Fruit fly (Drosophila melanogaster) whole organism, embryonic: ENCODE measurements around the gene Pgls.
A peak's percentile ranks its signal among the peaks of the same experiment; 100 is the strongest.

Source experiments
- BEAF-32 ChIP-seq: fragments of 200-800 bp; sonication (Bioruptor generic); optimal IDR thresholded peaks from 3 replicates; lab custom pipeline; 2017; ENCODE audit warnings: missing biosample characterization, missing genetic modification characterization, mild to moderate bottlenecking, moderate library complexity, missing genetic modification reagents
- Bgb ChIP-seq: fragments of 200-800 bp; sonication (Bioruptor generic); IDR thresholded peaks from 2 replicates; pipeline ENCODE4 v1.3.6; 2022; ENCODE audit warnings: missing biosample characterization, missing genetic modification characterization; ENCODE audit not compliant: partially characterized antibody
- Blimp-1 ChIP-seq: fragments of 200-800 bp; sonication (Bioruptor generic); optimal IDR thresholded peaks from 3 replicates; lab custom pipeline; 2018; ENCODE audit warnings: missing biosample characterization, missing genetic modification characterization, mild to moderate bottlenecking, moderate library complexity, missing genetic modification reagents
- CG10267 ChIP-seq: fragments of 200-800 bp; sonication (Bioruptor generic); optimal IDR thresholded peaks from 2 replicates; lab custom pipeline; 2018; ENCODE audit warnings: missing biosample characterization, mild to moderate bottlenecking, missing genetic modification characterization, moderate library complexity
- CG12391 ChIP-seq: fragments of 200-800 bp; sonication (Bioruptor generic); optimal IDR thresholded peaks from 3 replicates; lab custom pipeline; 2018; ENCODE audit warnings: missing biosample characterization, mild to moderate bottlenecking, missing genetic modification characterization, moderate library complexity
- CG13775 ChIP-seq: fragments of 200-800 bp; sonication (Bioruptor generic); optimal IDR thresholded peaks from 3 replicates; lab custom pipeline; 2017; ENCODE audit warnings: missing biosample characterization, mild to moderate bottlenecking, missing genetic modification characterization
- CG14667 ChIP-seq: fragments of 200-800 bp; sonication (Bioruptor generic); IDR thresholded peaks from 2 replicates; pipeline ENCODE4 v1.3.6; 2022; ENCODE audit warnings: missing biosample characterization, missing genetic modification characterization
- CG15514 ChIP-seq: fragments of 200-800 bp; sonication (Bioruptor generic); optimal IDR thresholded peaks from 3 replicates; lab custom pipeline; 2017; ENCODE audit warnings: missing biosample characterization, missing genetic modification characterization, mild to moderate bottlenecking, moderate library complexity, missing genetic modification reagents
- CG16813 ChIP-seq: fragments of 200-800 bp; sonication (Bioruptor generic); IDR thresholded peaks from 3 replicates; pipeline ENCODE4 v1.3.6; 2022; ENCODE audit warnings: missing biosample characterization, missing genetic modification characterization; ENCODE audit not compliant: partially characterized antibody
- CG17186 ChIP-seq: fragments of 200-800 bp; sonication (Bioruptor generic); optimal IDR thresholded peaks from 3 replicates; lab custom pipeline; 2017; ENCODE audit warnings: missing biosample characterization, missing genetic modification reagents, missing genetic modification characterization
- CG17829 ChIP-seq: fragments of 200-800 bp; optimal IDR thresholded peaks from 2 replicates; lab custom pipeline; 2019; ENCODE audit warnings: missing biosample characterization, mild to moderate bottlenecking, missing genetic modification characterization, moderate library complexity
- CG30020 ChIP-seq: fragments of 200-800 bp; optimal IDR thresholded peaks from 2 replicates; lab custom pipeline; 2019; ENCODE audit warnings: missing biosample characterization, mild to moderate bottlenecking, missing genetic modification characterization, moderate library complexity
- CG32532 ChIP-seq: fragments of 200-800 bp; sonication (Bioruptor generic); IDR thresholded peaks from 2 replicates; pipeline ENCODE4 v1.3.6; 2022; ENCODE audit warnings: missing biosample characterization, missing genetic modification characterization
- CG3726 ChIP-seq: fragments of 200-800 bp; sonication (Bioruptor generic); IDR thresholded peaks from 3 replicates; pipeline ENCODE4, ENCODE4 v1.3.6; 2022; ENCODE audit warnings: missing biosample characterization, missing genetic modification characterization
- CG42726 ChIP-seq: fragments of 200-800 bp; sonication (Bioruptor generic); IDR thresholded peaks from 2 replicates; pipeline ENCODE4 v1.3.6; 2022; ENCODE audit warnings: missing biosample characterization, missing genetic modification characterization; ENCODE audit not compliant: partially characterized antibody
- CG6791 ChIP-seq: fragments of 200-800 bp; sonication (Bioruptor generic); IDR thresholded peaks from 3 replicates; pipeline ENCODE4 v1.3.6; 2022; ENCODE audit warnings: missing biosample characterization, missing genetic modification characterization; ENCODE audit not compliant: partially characterized antibody
- CG7786 ChIP-seq: fragments of 200-800 bp; sonication (Bioruptor generic); optimal IDR thresholded peaks from 2 replicates; lab custom pipeline; 2016; ENCODE audit warnings: missing biosample characterization, missing genetic modification characterization
- CG7963 ChIP-seq: fragments of 200-800 bp; sonication (Bioruptor generic); IDR thresholded peaks from 3 replicates; pipeline ENCODE4 v1.3.6; 2022; ENCODE audit warnings: missing biosample characterization, missing genetic modification characterization; ENCODE audit not compliant: partially characterized antibody
- CG8290 ChIP-seq, 3 experiments: fragments of 200-800 bp; sonication (Bioruptor generic); optimal IDR thresholded peaks; 2 replicates each; lab custom pipeline; 2016 to 2019; ENCODE audit warnings: missing biosample characterization in 3 of 3, missing genetic modification characterization in 3 of 3, mild to moderate bottlenecking in 2 of 3, moderate library complexity in 1 of 3
- CG8924 ChIP-seq: fragments of 200-800 bp; optimal IDR thresholded peaks from 3 replicates; lab custom pipeline; 2019; ENCODE audit warnings: missing biosample characterization, mild to moderate bottlenecking, missing genetic modification characterization, moderate library complexity
- CG8944 ChIP-seq: fragments of 200-800 bp; sonication (Bioruptor generic); optimal IDR thresholded peaks from 3 replicates; lab custom pipeline; 2016; ENCODE audit warnings: missing biosample characterization, missing genetic modification characterization
- CG9817 ChIP-seq: fragments of 200-800 bp; sonication (Bioruptor generic); optimal IDR thresholded peaks from 2 replicates; lab custom pipeline; 2018; ENCODE audit warnings: missing biosample characterization, mild to moderate bottlenecking, missing genetic modification characterization, moderate library complexity
- Doc3 ChIP-seq: fragments of 200-800 bp; sonication (Bioruptor generic); IDR thresholded peaks from 3 replicates; pipeline ENCODE4 v1.3.6; 2022; ENCODE audit warnings: missing biosample characterization, missing genetic modification characterization; ENCODE audit not compliant: partially characterized antibody
- Dref ChIP-seq: fragments of 200-800 bp; sonication (Bioruptor generic); IDR thresholded peaks from 2 replicates; pipeline ENCODE4 v1.3.6; 2022; ENCODE audit warnings: missing biosample characterization, missing genetic modification characterization
- Ets97D ChIP-seq: fragments of 200-800 bp; sonication (Bioruptor generic); optimal IDR thresholded peaks from 3 replicates; lab custom pipeline; 2016; ENCODE audit warnings: missing biosample characterization, missing genetic modification characterization
- Fer2 ChIP-seq: fragments of 200-800 bp; sonication (Bioruptor generic); optimal IDR thresholded peaks from 2 replicates; lab custom pipeline; 2018; ENCODE audit warnings: missing biosample characterization, mild to moderate bottlenecking, missing genetic modification characterization, moderate library complexity
- HLH3B ChIP-seq: fragments of 200-800 bp; sonication (Bioruptor generic); IDR thresholded peaks from 2 replicates; pipeline ENCODE4 v1.3.6; 2022; ENCODE audit warnings: missing biosample characterization, missing genetic modification characterization
- HLH4C ChIP-seq: fragments of 200-800 bp; sonication (Bioruptor generic); IDR thresholded peaks from 3 replicates; pipeline ENCODE4 v1.3.6; 2022; ENCODE audit warnings: missing biosample characterization, missing genetic modification characterization; ENCODE audit not compliant: partially characterized antibody
- HLHmδ ChIP-seq: fragments of 200-800 bp; sonication (Bioruptor generic); optimal IDR thresholded peaks from 2 replicates; lab custom pipeline; 2018; ENCODE audit warnings: missing biosample characterization, mild to moderate bottlenecking, missing genetic modification characterization, moderate library complexity
- Med ChIP-seq: fragments of 200-800 bp; sonication (Bioruptor generic); peaks from one replicate; lab custom pipeline; 2016; ENCODE audit warnings: missing biosample characterization, missing genetic modification characterization, mild to moderate bottlenecking, inconsistent platforms, moderate library complexity
- Myb ChIP-seq: fragments of 200-800 bp; sonication (Bioruptor generic); optimal IDR thresholded peaks from 2 replicates; lab custom pipeline; 2016; ENCODE audit warnings: missing biosample characterization, missing genetic modification characterization
- NFAT ChIP-seq: fragments of 200-800 bp; sonication (Bioruptor generic); IDR thresholded peaks from 2 replicates; pipeline ENCODE4 v1.3.6; 2022; ENCODE audit warnings: missing biosample characterization, missing genetic modification characterization
- Pdp1 ChIP-seq, 2 experiments: fragments of 200-800 bp; sonication (Bioruptor generic); optimal IDR thresholded peaks; 3 replicates each; lab custom pipeline; 2016; ENCODE audit warnings: missing biosample characterization in 2 of 2, missing genetic modification characterization in 2 of 2, mild to moderate bottlenecking in 1 of 2, moderate library complexity in 1 of 2
- Rx ChIP-seq: fragments of 200-800 bp; sonication (Bioruptor generic); IDR thresholded peaks from 2 replicates; pipeline ENCODE4 v1.3.6; 2022; ENCODE audit warnings: missing biosample characterization, missing genetic modification characterization
- Sry-δ ChIP-seq: fragments of 200-800 bp; sonication (Bioruptor generic); optimal IDR thresholded peaks from 2 replicates; lab custom pipeline; 2016; ENCODE audit warnings: missing biosample characterization, missing genetic modification characterization
- amos ChIP-seq: fragments of 200-800 bp; sonication (Bioruptor generic); IDR thresholded peaks from 2 replicates; pipeline ENCODE4 v1.3.6; 2022; ENCODE audit warnings: missing biosample characterization, missing genetic modification characterization; ENCODE audit not compliant: partially characterized antibody
- btn ChIP-seq: fragments of 200-800 bp; sonication (Bioruptor generic); optimal IDR thresholded peaks from 2 replicates; lab custom pipeline; 2016; ENCODE audit warnings: missing biosample characterization, missing genetic modification characterization
- corto ChIP-seq: fragments of 200-800 bp; sonication (Bioruptor generic); optimal IDR thresholded peaks from 2 replicates; lab custom pipeline; 2016; ENCODE audit warnings: missing biosample characterization, mild to moderate bottlenecking, missing genetic modification characterization, moderate library complexity
- crc ChIP-seq: fragments of 200-800 bp; sonication (Bioruptor generic); optimal IDR thresholded peaks from 2 replicates; lab custom pipeline; 2016; ENCODE audit warnings: missing biosample characterization, missing genetic modification characterization
- dmrt11E ChIP-seq: fragments of 200-800 bp; sonication (Bioruptor generic); optimal IDR thresholded peaks from 3 replicates; lab custom pipeline; 2018; ENCODE audit warnings: missing biosample characterization, mild to moderate bottlenecking, missing genetic modification characterization, moderate library complexity
- gfzf ChIP-seq: fragments of 200-800 bp; sonication (Bioruptor generic); optimal IDR thresholded peaks from 2 replicates; lab custom pipeline; 2016; ENCODE audit warnings: missing biosample characterization, mild to moderate bottlenecking, missing genetic modification characterization, moderate library complexity
- ind ChIP-seq: fragments of 200-800 bp; sonication (Bioruptor generic); optimal IDR thresholded peaks from 3 replicates; lab custom pipeline; 2016; ENCODE audit warnings: missing biosample characterization, missing genetic modification characterization
- knrl ChIP-seq: fragments of 200-800 bp; sonication (Bioruptor generic); IDR thresholded peaks from 3 replicates; pipeline ENCODE4 v1.3.6; 2022; ENCODE audit warnings: missing biosample characterization, missing genetic modification characterization; ENCODE audit not compliant: partially characterized antibody
- lilli ChIP-seq: fragments of 200-800 bp; sonication (Bioruptor generic); optimal IDR thresholded peaks from 3 replicates; lab custom pipeline; 2016; ENCODE audit warnings: missing biosample characterization, missing genetic modification characterization
- mam ChIP-seq: fragments of 200-800 bp; sonication (Bioruptor generic); optimal IDR thresholded peaks from 3 replicates; lab custom pipeline; 2016; ENCODE audit warnings: missing biosample characterization, missing genetic modification characterization
- nerfin-2 ChIP-seq: fragments of 200-800 bp; sonication (Bioruptor generic); IDR thresholded peaks from 2 replicates; pipeline ENCODE4 v1.3.6; 2022; ENCODE audit warnings: missing biosample characterization, missing genetic modification characterization; ENCODE audit not compliant: partially characterized antibody
- row ChIP-seq: fragments of 200-800 bp; sonication (Bioruptor generic); IDR thresholded peaks from 3 replicates; pipeline ENCODE4 v1.3.6; 2022; ENCODE audit warnings: missing biosample characterization, missing genetic modification characterization
- trem ChIP-seq: fragments of 200-800 bp; optimal IDR thresholded peaks from 3 replicates; lab custom pipeline; 2019; ENCODE audit warnings: missing biosample characterization, mild to moderate bottlenecking, missing genetic modification characterization, moderate library complexity

The Pgls gene

DNA sequence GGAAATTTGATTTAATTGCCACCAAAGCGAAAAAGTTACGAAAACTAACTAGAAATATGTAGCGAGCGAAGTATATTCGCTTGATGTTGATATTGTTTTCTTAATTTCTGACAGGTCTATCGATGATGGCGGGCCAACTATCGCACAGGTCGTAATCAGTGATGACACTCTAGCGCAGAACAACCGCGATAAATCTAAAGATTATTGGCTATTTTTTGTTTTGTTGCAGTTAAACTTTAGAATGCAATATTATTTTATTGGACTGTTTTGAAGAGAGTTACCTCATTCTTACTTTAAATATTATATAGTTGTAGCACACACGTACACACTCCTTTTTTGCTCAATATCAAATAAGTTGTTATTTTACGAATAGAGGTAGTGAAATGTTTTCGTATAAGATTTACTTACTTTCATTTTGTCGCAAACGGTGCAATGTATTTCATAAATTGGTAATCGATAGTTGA is 234 bp upstream of the Pgls start, which contains the start of gene sbr (continued):
- peak; percentile 90 for TF ChIP-seq BEAF-32 (GFP tag; lab: Kevin White, UChicago)
- TF ChIP-seq Bgb = peak; percentile 76
- TF ChIP-seq Sry-δ (GFP tag; lab: Kevin White, UChicago) = peak; percentile 80
- peak; percentile 59; the same call in 1 of the 2 replicates for TF ChIP-seq CG42726 (GFP tag; lab: Robert Waterston, UW)
- peak; percentile 57; the same call in 2 of the 3 replicates for TF ChIP-seq Doc3 (GFP tag; lab: Robert Waterston, UW)
- TF ChIP-seq CG30020 (tag; lab: Kevin White, UChicago) = peak; percentile 51
- no peak for TF ChIP-seq Blimp-1 (GFP tag; lab: Kevin White, UChicago)
- peak; percentile 35 for TF ChIP-seq gfzf (GFP tag; lab: Kevin White, UChicago)
- peak; percentile 6; the same call in 1 of the 2 replicates for TF ChIP-seq NFAT (GFP tag; lab: Robert Waterston, UW)
- TF ChIP-seq CG14667 (GFP tag; lab: Robert Waterston, UW) = no peak
- peak; percentile 72; the same call in 2 of the 3 replicates for TF ChIP-seq CG6791 (GFP tag; lab: Robert Waterston, UW)
- peak; percentile 5 for TF ChIP-seq dmrt11E (tag; lab: Kevin White, UChicago)
- TF ChIP-seq Dref (GFP tag; lab: Robert Waterston, UW) = peak; percentile 69
- peak; percentile 2 for TF ChIP-seq CG7786 (GFP tag; lab: Kevin White, UChicago)
- TF ChIP-seq CG8944 = no peak
- TF ChIP-seq Rx (GFP tag; lab: Robert Waterston, UW) = no peak
- peak; percentile 19 for TF ChIP-seq CG8924 (tag; lab: Kevin White, UChicago)
- TF ChIP-seq nerfin-2 (GFP tag; lab: Robert Waterston, UW) = peak; percentile 62
- TF ChIP-seq CG9817 = peak; percentile 21
- TF ChIP-seq CG7963 = peak; percentile 64; the same call in 1 of the 3 replicates
- peak; percentile 87 for TF ChIP-seq CG16813
- peak; percentile 78 for TF ChIP-seq row (GFP tag; lab: Robert Waterston, UW)
- peak; percentile 13 for TF ChIP-seq CG17829 (tag; lab: Kevin White, UChicago)
- peak; percentile 1 for TF ChIP-seq Myb (GFP tag; lab: Kevin White, UChicago)
- peak; percentile 31 for TF ChIP-seq CG8290 (GFP tag; optimal IDR thresholded peaks at IDR 0.05; lab: Kevin White, UChicago)
- TF ChIP-seq CG8290 (tag; optimal IDR thresholded peaks at IDR 0.05; lab: Kevin White, UChicago) = no peak
- TF ChIP-seq CG17186 (GFP tag; lab: Kevin White, UChicago) = peak; percentile 12
- TF ChIP-seq knrl = peak; percentile 83; the same call in 2 of the 3 replicates
- peak; percentile 13 for TF ChIP-seq Ets97D (GFP tag; lab: Kevin White, UChicago)
- peak; percentile 39 for TF ChIP-seq lilli (GFP tag; lab: Kevin White, UChicago)
- peak; percentile 17 for TF ChIP-seq CG15514 (GFP tag; lab: Kevin White, UChicago)
- no peak for TF ChIP-seq Fer2
- TF ChIP-seq trem (tag; lab: Kevin White, UChicago) = peak; percentile 14
- no peak for TF ChIP-seq CG3726 (GFP tag; lab: Robert Waterston, UW)
- peak; percentile 78 for TF ChIP-seq amos (GFP tag; lab: Robert Waterston, UW)
- peak; percentile 38 for TF ChIP-seq Med
- peak; percentile 78 for TF ChIP-seq HLH4C
- TF ChIP-seq CG13775 (GFP tag; lab: Kevin White, UChicago) = peak; percentile 14
- peak in 1 of 2 experiments; percentile 8 for TF ChIP-seq Pdp1 (GFP tag; optimal IDR thresholded peaks at IDR 0.05; lab: Kevin White, UChicago)
- no peak for TF ChIP-seq crc (GFP tag; lab: Kevin White, UChicago)
- no peak for TF ChIP-seq corto (GFP tag; lab: Kevin White, UChicago)
- TF ChIP-seq CG10267 (tag; lab: Kevin White, UChicago) = peak; percentile 6
- TF ChIP-seq CG12391 (tag; lab: Kevin White, UChicago) = peak; percentile 37
- no peak for TF ChIP-seq HLHmδ (GFP tag; lab: Kevin White, UChicago)
- TF ChIP-seq ind (GFP tag; lab: Kevin White, UChicago) = peak; percentile 24
- peak; percentile 27 for TF ChIP-seq mam
- TF ChIP-seq btn (GFP tag; lab: Kevin White, UChicago) = no peak
- TF ChIP-seq HLH3B = no peak
- 0 out of 2 replicates have a peak, but pooled peaks have one; percentile 12 for TF ChIP-seq CG32532 (GFP tag; lab: Robert Waterston, UW)
